Worm (Caenorhabditis elegans): ENCODE measurements around the gene R10D12.10.

R10D12.10 gene

DNA sequence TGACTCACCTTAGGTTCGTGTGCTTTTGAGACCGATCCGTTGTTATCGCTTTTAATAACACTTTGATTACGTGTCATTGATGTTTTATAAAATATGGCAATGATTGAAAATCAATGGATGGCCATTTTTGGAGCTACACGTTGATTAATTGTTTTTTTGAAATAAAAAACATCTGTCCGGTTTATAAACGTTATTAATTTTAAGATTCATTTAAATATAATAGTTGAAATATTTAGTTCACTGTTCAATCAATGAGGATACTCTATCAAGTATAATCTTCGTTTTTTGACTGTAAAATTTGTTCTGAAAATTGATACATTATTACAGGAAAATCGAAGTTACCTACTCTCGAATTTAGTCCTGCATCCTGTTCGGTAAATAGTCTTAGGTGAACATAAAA is at the start of gene R10D12.10:
R10D12.10 (minus strand) TSS at position 101 of the 400 bp plus-strand sequence.
- TF ChIP-seq tbx-37 (GFP tag; conservative IDR thresholded peaks at IDR 0.05) (no peak), tbx-11 (GFP tag; IDR thresholded peaks at IDR 0.05) (no peak), tra-4 (tag; optimal IDR thresholded peaks at IDR 0.05) (no peak), B0310.2 (tag; optimal IDR thresholded peaks at IDR 0.05) (no peak)

DNA sequence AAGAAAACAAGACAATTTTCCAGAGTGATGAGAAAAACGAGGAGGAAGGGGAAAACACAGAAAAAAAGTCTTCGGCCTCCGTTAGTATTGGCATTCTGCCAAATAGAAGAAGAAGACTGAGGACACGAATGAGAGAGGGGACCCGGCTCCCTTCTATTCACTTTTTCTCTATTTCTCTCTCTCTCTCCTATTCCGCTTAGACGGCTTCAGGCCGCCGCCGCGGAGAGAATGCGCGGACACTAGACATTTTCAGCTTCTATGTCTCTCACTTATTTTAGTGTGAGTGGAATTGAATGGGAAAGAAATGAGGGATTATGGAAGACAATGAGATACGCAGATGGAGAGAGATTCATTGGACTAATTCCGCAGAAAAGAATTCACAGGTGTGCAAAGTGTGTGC is 48.7 kb upstream of the R10D12.10 start:
- TF ChIP-seq tbx-11 (GFP tag; IDR thresholded peaks at IDR 0.05) (no peak), F13C5.2 (tag; optimal IDR thresholded peaks at IDR 0.05) (no peak), pes-1 (GFP tag; IDR thresholded peaks at IDR 0.05) (no peak), tra-4 (tag; optimal IDR thresholded peaks at IDR 0.05) (no peak), aly-1 (tag; optimal IDR thresholded peaks at IDR 0.05) (no peak), hmbx-1 (tag; optimal IDR thresholded peaks at IDR 0.05) (no peak), flt-1 (GFP tag; IDR thresholded peaks at IDR 0.05) (no peak), hnd-1 (tag; optimal IDR thresholded peaks at IDR 0.05) (no peak)

DNA sequence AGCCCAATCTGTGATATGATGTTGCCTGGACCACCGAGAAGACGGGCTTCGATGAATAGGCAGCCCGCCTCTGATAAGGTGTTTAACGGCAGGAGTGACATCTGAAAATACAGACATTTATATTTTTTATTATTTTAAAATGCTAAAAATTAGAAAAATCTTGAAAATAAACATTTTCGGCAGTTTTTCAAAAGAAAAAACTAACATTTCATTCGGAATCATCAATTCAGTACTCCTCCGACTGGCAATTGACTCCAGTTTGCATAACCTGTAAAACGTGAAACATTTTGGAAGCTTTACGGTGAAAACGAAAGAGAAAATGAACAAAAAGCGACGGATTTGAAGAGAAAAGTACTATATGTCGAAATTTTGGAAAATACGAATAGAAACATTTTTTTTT is 47.7 kb upstream of the R10D12.10 start, which contains the start of gene ric-7:
ric-7 (minus strand) TSS at position 101 of the 400 bp plus-strand sequence.
- TF ChIP-seq tbx-11 (GFP tag; IDR thresholded peaks at IDR 0.05) (peak; percentile 29; the same call in 1 of the 2 replicates), aly-1 (tag; optimal IDR thresholded peaks at IDR 0.05) (no peak)

DNA sequence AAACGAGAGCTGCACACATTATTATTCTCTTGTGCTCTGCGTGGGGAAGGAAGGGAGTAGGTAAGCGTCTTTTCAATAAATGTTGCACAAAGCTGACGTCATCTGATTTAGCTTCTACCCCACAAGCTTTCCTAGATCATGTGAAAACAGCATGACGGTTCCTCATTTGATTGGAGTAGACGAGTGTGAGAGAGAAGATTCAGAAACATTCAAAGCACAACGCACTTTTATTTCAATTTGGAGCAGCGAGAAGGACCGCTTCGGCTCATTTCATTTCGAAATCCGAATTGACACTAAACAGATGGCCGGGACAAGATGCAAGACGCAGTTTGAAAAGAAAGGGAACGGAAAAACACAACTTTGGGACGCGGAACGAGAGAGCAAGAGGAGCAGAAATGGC is 46.2 kb upstream of the R10D12.10 start:
- TF ChIP-seq ama-1 (optimal IDR thresholded peaks at IDR 0.05) (no peak), hmbx-1 (tag; optimal IDR thresholded peaks at IDR 0.05) (no peak), F13C5.2 (tag; optimal IDR thresholded peaks at IDR 0.05) (no peak), ceh-36 (tag; optimal IDR thresholded peaks at IDR 0.05) (no peak), ceh-13 (GFP tag; optimal IDR thresholded peaks at IDR 0.05) (no peak)

DNA sequence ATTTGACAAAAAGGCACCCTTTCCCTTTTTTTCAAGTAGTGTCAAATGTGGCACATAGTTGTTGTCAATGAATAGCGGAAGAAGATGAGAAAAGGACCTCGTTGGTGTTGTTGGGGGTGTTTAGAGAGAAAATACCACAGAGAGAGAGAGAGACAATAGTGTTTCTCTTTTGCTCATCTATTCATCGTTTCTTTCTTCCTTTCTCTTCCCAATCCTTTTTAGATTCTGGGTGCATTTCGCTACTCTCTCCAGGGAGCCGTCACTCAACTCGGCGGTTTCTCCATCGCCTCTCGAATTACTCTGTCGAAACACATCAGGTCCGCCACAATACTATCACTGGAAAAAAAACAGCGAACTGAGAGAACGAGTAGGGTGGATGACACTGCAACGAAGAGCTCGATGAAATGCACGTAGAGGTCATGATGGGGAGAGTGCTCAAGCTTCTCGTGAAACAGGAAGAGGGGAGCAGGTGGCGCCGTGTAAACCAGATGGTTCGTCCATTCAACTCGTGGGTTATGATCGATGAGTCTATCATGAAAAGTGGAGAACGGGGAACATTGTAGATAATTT is 45.5 kb upstream of the R10D12.10 start:
- TF ChIP-seq scrt-1 (GFP tag; IDR thresholded peaks at IDR 0.05), result no peak
- TF ChIP-seq ama-1 (optimal IDR thresholded peaks at IDR 0.05), result no peak
- TF ChIP-seq F13C5.2 (tag; optimal IDR thresholded peaks at IDR 0.05), result no peak
- TF ChIP-seq tbx-11 (GFP tag; IDR thresholded peaks at IDR 0.05), result no peak
- TF ChIP-seq aly-1 (tag; optimal IDR thresholded peaks at IDR 0.05), result no peak

DNA sequence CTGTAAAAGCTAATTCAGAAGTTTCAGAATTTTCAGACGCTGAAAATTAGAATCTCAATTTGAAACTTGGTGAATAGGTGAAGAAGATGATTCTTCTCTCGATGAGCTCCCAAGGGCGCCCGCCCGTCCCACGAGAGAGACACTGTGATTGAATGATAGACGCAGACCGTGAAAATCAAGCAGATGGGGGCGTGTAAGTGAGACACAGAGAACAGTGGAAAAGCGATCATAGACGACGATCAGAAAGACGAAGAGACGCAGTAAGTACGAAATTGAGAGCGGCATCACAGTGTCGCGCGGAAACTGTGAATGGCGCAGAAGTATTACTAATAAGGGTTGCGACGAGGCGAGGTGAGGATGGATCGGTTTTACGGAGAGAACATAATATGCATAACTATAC is 44.3 kb upstream of the R10D12.10 start:
- no peak for TF ChIP-seq tra-4 (tag; optimal IDR thresholded peaks at IDR 0.05)
- no peak for TF ChIP-seq tbx-11 (GFP tag; IDR thresholded peaks at IDR 0.05)
- TF ChIP-seq tbx-37 (GFP tag; conservative IDR thresholded peaks at IDR 0.05), result no peak
- no peak for TF ChIP-seq hmbx-1 (tag; optimal IDR thresholded peaks at IDR 0.05)
- no peak for TF ChIP-seq ceh-13 (GFP tag; optimal IDR thresholded peaks at IDR 0.05)
- TF ChIP-seq ets-7 (tag; optimal IDR thresholded peaks at IDR 0.05), result no peak
- no peak for TF ChIP-seq sea-1 (GFP tag; conservative IDR thresholded peaks at IDR 0.05)
- TF ChIP-seq hmg-4 (GFP tag; optimal IDR thresholded peaks at IDR 0.05), result no peak
- TF ChIP-seq aly-1 (tag; optimal IDR thresholded peaks at IDR 0.05), result no peak
- TF ChIP-seq ceh-36 (tag; optimal IDR thresholded peaks at IDR 0.05), result no peak
- TF ChIP-seq scrt-1 (GFP tag; IDR thresholded peaks at IDR 0.05), result no peak
- TF ChIP-seq hnd-1 (tag; optimal IDR thresholded peaks at IDR 0.05), result no peak
- TF ChIP-seq flt-1 (GFP tag; IDR thresholded peaks at IDR 0.05), result no peak

DNA sequence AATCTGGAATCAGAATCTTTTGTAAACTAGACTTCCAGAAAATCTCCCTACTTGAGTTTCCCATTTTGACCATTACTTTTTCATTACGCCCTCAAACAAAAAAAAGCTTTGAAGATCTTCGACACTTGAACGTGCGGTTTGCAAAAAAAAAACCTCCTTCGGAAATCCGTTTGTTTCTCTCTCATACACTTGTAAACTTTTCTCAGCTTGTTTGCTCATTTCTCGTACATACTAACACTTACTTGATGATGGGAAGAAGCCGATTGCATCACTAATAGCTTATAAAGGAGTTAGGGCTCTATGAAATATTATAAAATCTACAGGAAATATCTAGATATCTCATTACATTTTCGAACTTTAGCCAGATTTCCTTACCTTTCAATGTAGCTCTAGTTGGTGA is 43.8 kb upstream of the R10D12.10 start:
- TF ChIP-seq ets-7 (tag; optimal IDR thresholded peaks at IDR 0.05) (no peak), aly-1 (tag; optimal IDR thresholded peaks at IDR 0.05) (no peak), tbx-11 (GFP tag; IDR thresholded peaks at IDR 0.05) (no peak), ama-1 (optimal IDR thresholded peaks at IDR 0.05) (no peak), ceh-36 (tag; optimal IDR thresholded peaks at IDR 0.05) (no peak), pes-1 (GFP tag; IDR thresholded peaks at IDR 0.05) (no peak), scrt-1 (GFP tag; IDR thresholded peaks at IDR 0.05) (no peak), tbx-37 (GFP tag; conservative IDR thresholded peaks at IDR 0.05) (no peak)

DNA sequence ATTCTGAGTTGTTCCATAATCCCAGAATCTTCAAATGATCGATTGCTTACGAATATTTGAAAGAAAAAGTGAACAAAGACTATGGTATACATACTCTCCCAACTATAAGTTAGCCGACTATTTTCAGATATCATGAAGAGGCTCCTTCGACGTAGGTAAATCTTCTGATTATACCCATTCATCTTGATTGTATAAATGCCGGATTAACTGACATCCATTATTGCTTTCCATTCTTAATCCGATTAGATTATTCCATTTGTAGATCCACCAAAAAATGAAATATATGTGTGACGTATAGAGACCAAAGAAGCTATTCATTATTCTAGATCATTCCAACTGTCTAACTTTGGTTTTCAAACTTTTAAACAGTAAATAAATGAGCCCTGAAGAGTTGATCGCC is 35.3 kb upstream of the R10D12.10 start:
- no peak for TF ChIP-seq ama-1 (optimal IDR thresholded peaks at IDR 0.05)
- TF ChIP-seq aly-1 (tag; optimal IDR thresholded peaks at IDR 0.05), result no peak
- TF ChIP-seq ceh-36 (tag; optimal IDR thresholded peaks at IDR 0.05), result no peak
- no peak for TF ChIP-seq hmbx-1 (tag; optimal IDR thresholded peaks at IDR 0.05)
- TF ChIP-seq F13C5.2 (tag; optimal IDR thresholded peaks at IDR 0.05), result no peak
- no peak for TF ChIP-seq tbx-11 (GFP tag; IDR thresholded peaks at IDR 0.05)
- TF ChIP-seq tra-4 (tag; optimal IDR thresholded peaks at IDR 0.05), result no peak
- no peak for TF ChIP-seq tbx-37 (GFP tag; conservative IDR thresholded peaks at IDR 0.05)
- TF ChIP-seq ceh-13 (GFP tag; optimal IDR thresholded peaks at IDR 0.05), result no peak
- TF ChIP-seq hnd-1 (tag; optimal IDR thresholded peaks at IDR 0.05), result no peak
- TF ChIP-seq sea-1 (GFP tag; conservative IDR thresholded peaks at IDR 0.05), result no peak
- TF ChIP-seq hmg-4 (GFP tag; optimal IDR thresholded peaks at IDR 0.05), result no peak
- TF ChIP-seq scrt-1 (GFP tag; IDR thresholded peaks at IDR 0.05), result no peak
- TF ChIP-seq flt-1 (GFP tag; IDR thresholded peaks at IDR 0.05), result no peak
- no peak for TF ChIP-seq pes-1 (GFP tag; IDR thresholded peaks at IDR 0.05)

DNA sequence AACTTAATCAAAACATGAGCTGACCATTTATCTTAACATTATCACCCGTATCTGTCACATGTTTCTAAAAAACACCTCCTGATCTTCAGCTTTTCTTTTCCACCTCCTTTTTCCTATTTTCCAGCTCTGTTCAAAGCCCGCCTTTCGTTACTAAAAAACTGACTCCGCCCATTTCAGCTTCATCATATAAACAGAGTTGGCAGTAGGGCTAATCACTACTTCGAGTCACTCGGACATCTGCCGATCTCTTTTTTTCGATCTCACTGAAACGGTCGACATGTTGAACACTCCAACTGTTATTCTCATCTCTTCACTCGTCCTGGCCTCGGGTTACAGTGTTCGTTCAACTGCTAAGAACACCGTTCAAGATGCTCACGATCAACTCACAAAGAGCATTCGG is 34.3 kb upstream of the R10D12.10 start, which contains the start of gene droe-4:
droe-4 (plus strand) TSS at position 172 of the 400 bp plus-strand sequence.
- TF ChIP-seq B0310.2 (tag; optimal IDR thresholded peaks at IDR 0.05) (no peak), hmg-4 (GFP tag; optimal IDR thresholded peaks at IDR 0.05) (no peak), tra-4 (tag; optimal IDR thresholded peaks at IDR 0.05) (no peak), scrt-1 (GFP tag; IDR thresholded peaks at IDR 0.05) (no peak), tbx-11 (GFP tag; IDR thresholded peaks at IDR 0.05) (no peak)

Measured in whole organism, early embryonic.